Worm (Caenorhabditis elegans) whole organism, young adult: ENCODE measurements around the gene C09G9.1.

Experiments
- B0261.1 ChIP-seq: sonication (generic microtip); optimal IDR thresholded peaks from 2 replicates; lab custom pipeline; 2016; ENCODE audit warnings: mild to moderate bottlenecking, missing genetic modification characterization, moderate library complexity, missing compliant biosample characterization
- efl-1 ChIP-seq: fragments of 150-350 bp; optimal IDR thresholded peaks from 2 replicates; lab custom pipeline; 2014; ENCODE audit warnings: missing biosample characterization, missing genetic modification reagents, missing genetic modification characterization
- lsy-27 ChIP-seq: sonication (generic microtip); optimal IDR thresholded peaks from 2 replicates; lab custom pipeline; 2017; ENCODE audit warnings: missing genetic modification characterization, mild to moderate bottlenecking, missing compliant biosample characterization, antibody characterized with exemption, missing genotype, borderline replicate concordance; ENCODE audit not compliant: insufficient read depth
- mes-4 ChIP-seq: sonication (generic microtip); optimal IDR thresholded peaks from 2 replicates; lab custom pipeline; 2016; ENCODE audit warnings: missing genotype, missing genetic modification characterization, missing compliant biosample characterization
- nfya-2 ChIP-seq: fragments of 200-800 bp; sonication (Bioruptor generic); IDR thresholded peaks from 2 replicates; pipeline ENCODE4 v1.3.6; 2022; ENCODE audit warnings: missing genetic modification reagents, missing genetic modification characterization, missing compliant biosample characterization
- snpc-1.3 ChIP-seq: sonication (generic microtip); optimal IDR thresholded peaks from 2 replicates; lab custom pipeline; 2017; ENCODE audit warnings: missing genetic modification characterization, mild to moderate bottlenecking, missing compliant biosample characterization, antibody characterized with exemption, moderate library complexity, missing genotype, missing genetic modification reagents; ENCODE audit not compliant: insufficient read depth

- TF ChIP-seq lsy-27 (tag; lab: Kevin White, UChicago) (no peak), efl-1 (GFP tag; lab: Kevin White, UChicago) (no peak), B0261.1 (tag; lab: Kevin White, UChicago) (no peak), nfya-2 (GFP tag; lab: Robert Waterston, UW) (no peak), mes-4 (tag; lab: Kevin White, UChicago) (no peak), snpc-1.3 (no peak)
Observed at ce11 chrIV:8865343-8865742, at the start of gene C09G9.1.
